Fruit fly (Drosophila melanogaster) whole organism, embryonic: ENCODE measurements around the gene neur.

Experiments
- Atf3 ChIP-seq: fragments of 200-800 bp; sonication (Bioruptor generic); optimal IDR thresholded peaks from 3 replicates; lab custom pipeline; 2016; ENCODE audit warnings: missing biosample characterization, missing genetic modification characterization
- BEAF-32 ChIP-seq: fragments of 200-800 bp; sonication (Bioruptor generic); optimal IDR thresholded peaks from 3 replicates; lab custom pipeline; 2017; ENCODE audit warnings: missing biosample characterization, missing genetic modification characterization, mild to moderate bottlenecking, moderate library complexity, missing genetic modification reagents
- CG10274 ChIP-seq: fragments of 200-800 bp; sonication (Bioruptor generic); optimal IDR thresholded peaks from 3 replicates; lab custom pipeline; 2017; ENCODE audit warnings: missing biosample characterization, mild to moderate bottlenecking, missing genetic modification characterization
- CG10654 ChIP-seq: fragments of 200-800 bp; sonication (Bioruptor generic); optimal IDR thresholded peaks from 2 replicates; lab custom pipeline; 2016; ENCODE audit warnings: missing biosample characterization, missing genetic modification characterization
- CG10959 ChIP-seq: fragments of 200-800 bp; sonication (Bioruptor generic); IDR thresholded peaks from 2 replicates; pipeline ENCODE4 v1.3.6; 2022; ENCODE audit warnings: missing biosample characterization, missing genetic modification characterization
- CG10979 ChIP-seq: fragments of 200-800 bp; sonication (Bioruptor generic); optimal IDR thresholded peaks from 2 replicates; lab custom pipeline; 2018; ENCODE audit warnings: missing biosample characterization, mild to moderate bottlenecking, missing genetic modification characterization, moderate library complexity
- CG12219 ChIP-seq: fragments of 200-800 bp; sonication (Bioruptor generic); optimal IDR thresholded peaks from 3 replicates; lab custom pipeline; 2018; ENCODE audit warnings: missing biosample characterization, mild to moderate bottlenecking, missing genetic modification characterization
- CG15011 ChIP-seq: fragments of 200-800 bp; sonication (Bioruptor generic); optimal IDR thresholded peaks from 3 replicates; lab custom pipeline; 2018; ENCODE audit warnings: missing biosample characterization, mild to moderate bottlenecking, missing genetic modification characterization
- CG15514 ChIP-seq: fragments of 200-800 bp; sonication (Bioruptor generic); optimal IDR thresholded peaks from 3 replicates; lab custom pipeline; 2017; ENCODE audit warnings: missing biosample characterization, missing genetic modification characterization, mild to moderate bottlenecking, moderate library complexity, missing genetic modification reagents
- CG17328 ChIP-seq: fragments of 200-800 bp; sonication (Bioruptor generic); IDR thresholded peaks from 2 replicates; pipeline ENCODE4 v1.3.6; 2022; ENCODE audit warnings: missing biosample characterization, missing genetic modification characterization
- CG17568 ChIP-seq: fragments of 200-800 bp; sonication (Bioruptor generic); optimal IDR thresholded peaks from 2 replicates; lab custom pipeline; 2018; ENCODE audit warnings: missing biosample characterization, mild to moderate bottlenecking, missing genetic modification characterization, moderate library complexity
- CG2116 ChIP-seq: fragments of 200-800 bp; sonication (Bioruptor generic); optimal IDR thresholded peaks from 3 replicates; lab custom pipeline; 2018; ENCODE audit warnings: missing biosample characterization, mild to moderate bottlenecking, missing genetic modification characterization
- CG2712 ChIP-seq: fragments of 200-800 bp; optimal IDR thresholded peaks from 3 replicates; lab custom pipeline; 2019; ENCODE audit warnings: missing biosample characterization, mild to moderate bottlenecking, missing genetic modification characterization, moderate library complexity
- CG34422 ChIP-seq: fragments of 200-800 bp; sonication (Bioruptor generic); IDR thresholded peaks from 3 replicates; pipeline ENCODE4 v1.3.6; 2022; ENCODE audit warnings: missing biosample characterization, missing genetic modification characterization
- CG9727 ChIP-seq: fragments of 200-800 bp; sonication (Bioruptor generic); optimal IDR thresholded peaks from 3 replicates; lab custom pipeline; 2017; ENCODE audit warnings: missing biosample characterization, mild to moderate bottlenecking, missing genetic modification characterization
- CTCF ChIP-seq: fragments of 200-800 bp; sonication (Bioruptor generic); optimal IDR thresholded peaks from 2 replicates; lab custom pipeline; 2017; ENCODE audit warnings: missing biosample characterization, mild to moderate bottlenecking, missing genetic modification characterization, moderate library complexity
- Chrac-16 ChIP-seq: fragments of 200-800 bp; sonication (Bioruptor generic); optimal IDR thresholded peaks from 3 replicates; lab custom pipeline; 2016; ENCODE audit warnings: missing biosample characterization, missing genetic modification characterization
- Deaf1 ChIP-seq: fragments of 200-800 bp; optimal IDR thresholded peaks from 3 replicates; lab custom pipeline; 2019; ENCODE audit warnings: missing biosample characterization, mild to moderate bottlenecking, missing genetic modification characterization, moderate library complexity
- Dip3 ChIP-seq: fragments of 200-800 bp; sonication (Bioruptor generic); optimal IDR thresholded peaks from 3 replicates; lab custom pipeline; 2016; ENCODE audit warnings: missing biosample characterization, missing genetic modification characterization
- E2f2 ChIP-seq: fragments of 200-800 bp; sonication (Bioruptor generic); IDR thresholded peaks from 2 replicates; pipeline ENCODE4 v1.3.6; 2022; ENCODE audit warnings: missing biosample characterization, missing genetic modification characterization
- ERR ChIP-seq: fragments of 200-800 bp; sonication (Bioruptor generic); optimal IDR thresholded peaks from 2 replicates; lab custom pipeline; 2016; ENCODE audit warnings: missing biosample characterization, missing genetic modification characterization
- Ets65A ChIP-seq: fragments of 200-800 bp; sonication (Bioruptor generic); peaks from one replicate; lab custom pipeline; 2016; ENCODE audit warnings: missing biosample characterization, missing genetic modification characterization
- Hmx ChIP-seq: fragments of 200-800 bp; sonication (Bioruptor generic); optimal IDR thresholded peaks from 2 replicates; lab custom pipeline; 2016; ENCODE audit warnings: missing biosample characterization, missing genetic modification characterization
- Lhr ChIP-seq: fragments of 200-800 bp; sonication (Bioruptor generic); optimal IDR thresholded peaks from 3 replicates; lab custom pipeline; 2017; ENCODE audit warnings: mild to moderate bottlenecking, missing biosample characterization, missing genetic modification reagents, missing genetic modification characterization
- Med ChIP-seq: fragments of 200-800 bp; sonication (Bioruptor generic); peaks from one replicate; lab custom pipeline; 2016; ENCODE audit warnings: missing biosample characterization, missing genetic modification characterization, mild to moderate bottlenecking, inconsistent platforms, moderate library complexity
- Oli ChIP-seq: fragments of 200-800 bp; sonication (Bioruptor generic); optimal IDR thresholded peaks from 2 replicates; lab custom pipeline; 2018; ENCODE audit warnings: missing biosample characterization, mild to moderate bottlenecking, missing genetic modification characterization, moderate library complexity
- Ravus ChIP-seq: fragments of 200-800 bp; sonication (Bioruptor generic); IDR thresholded peaks from 2 replicates; pipeline ENCODE4 v1.3.6; 2022; ENCODE audit warnings: missing biosample characterization, missing genetic modification characterization
- Rfx ChIP-seq: fragments of 200-800 bp; sonication (Bioruptor generic); IDR thresholded peaks from 2 replicates; pipeline ENCODE4 v1.3.6; 2022; ENCODE audit warnings: missing biosample characterization, missing genetic modification characterization
- Stat92E ChIP-seq, 3 experiments: fragments of >200 bp in 2 of 3; fragments of 200-800 bp in 1 of 3; sonication (Bioruptor generic) in 1 of 3; optimal IDR thresholded peaks; 2 replicates each; lab custom pipeline; 2017 to 2019; ENCODE audit warnings: missing biosample characterization in 3 of 3, missing genetic modification characterization in 3 of 3, mild to moderate bottlenecking in 1 of 3, moderate library complexity in 1 of 3
- Xrp1 ChIP-seq: fragments of 200-800 bp; sonication (Bioruptor generic); IDR thresholded peaks from 2 replicates; pipeline ENCODE4 v1.3.6; 2022; ENCODE audit warnings: missing biosample characterization, missing genetic modification characterization
- ac ChIP-seq: fragments of 200-800 bp; sonication (Bioruptor generic); optimal IDR thresholded peaks from 3 replicates; lab custom pipeline; 2017; ENCODE audit warnings: missing biosample characterization, mild to moderate bottlenecking, missing genetic modification characterization
- aop ChIP-seq: fragments of 200-800 bp; sonication (Bioruptor generic); IDR thresholded peaks from 2 replicates; pipeline ENCODE4 v1.3.6; 2022; ENCODE audit warnings: missing biosample characterization, missing genetic modification characterization
- ara ChIP-seq: fragments of 200-800 bp; sonication (Bioruptor generic); IDR thresholded peaks from 2 replicates; pipeline ENCODE4 v1.3.6; 2022; ENCODE audit warnings: missing biosample characterization, missing genetic modification characterization
- btn ChIP-seq: fragments of 200-800 bp; sonication (Bioruptor generic); optimal IDR thresholded peaks from 2 replicates; lab custom pipeline; 2016; ENCODE audit warnings: missing biosample characterization, missing genetic modification characterization
- cad ChIP-seq: fragments of >200 bp; optimal IDR thresholded peaks from 2 replicates; lab custom pipeline; 2017; ENCODE audit warnings: missing biosample characterization, missing genetic modification characterization
- gro ChIP-seq: fragments of 200-800 bp; sonication (Bioruptor generic); optimal IDR thresholded peaks from 2 replicates; lab custom pipeline; 2016; ENCODE audit warnings: missing biosample characterization, missing genetic modification characterization
- h ChIP-seq: fragments of >200 bp; optimal IDR thresholded peaks from 2 replicates; lab custom pipeline; 2017
- her ChIP-seq: fragments of 200-800 bp; sonication (Bioruptor generic); optimal IDR thresholded peaks from 2 replicates; lab custom pipeline; 2016; ENCODE audit warnings: missing biosample characterization, missing genetic modification characterization
- hkb ChIP-seq, 2 experiments: fragments of 200-800 bp in 1 of 2; fragments of >200 bp in 1 of 2; sonication (Bioruptor generic) in 1 of 2; IDR thresholded peaks in 1 of 2; optimal IDR thresholded peaks in 1 of 2; 2 replicates each; pipeline versions ENCODE4 v1.3.6 to Lab custom; 2017 to 2022; ENCODE audit warnings: missing biosample characterization in 1 of 2, missing genetic modification characterization in 1 of 2
- hth ChIP-seq: fragments of >200 bp; optimal IDR thresholded peaks from 2 replicates; lab custom pipeline; 2017; ENCODE audit warnings: inconsistent platforms
- jumu ChIP-seq: fragments of 200-800 bp; sonication (Bioruptor generic); optimal IDR thresholded peaks from 3 replicates; lab custom pipeline; 2016; ENCODE audit warnings: missing biosample characterization, missing genetic modification characterization
- kni ChIP-seq: fragments of 200-800 bp; sonication (Bioruptor generic); optimal IDR thresholded peaks from 3 replicates; lab custom pipeline; 2017; ENCODE audit warnings: mild to moderate bottlenecking, missing biosample characterization, missing genetic modification reagents, missing genetic modification characterization
- pho ChIP-seq: fragments of 200-800 bp; sonication (Bioruptor generic); optimal IDR thresholded peaks from 2 replicates; lab custom pipeline; 2016; ENCODE audit warnings: missing biosample characterization, missing genetic modification characterization
- phol ChIP-seq: fragments of 200-800 bp; sonication (Bioruptor generic); optimal IDR thresholded peaks from 3 replicates; lab custom pipeline; 2018; ENCODE audit warnings: missing biosample characterization, mild to moderate bottlenecking, missing genetic modification characterization, moderate library complexity
- pum ChIP-seq: fragments of 200-800 bp; sonication (Bioruptor generic); optimal IDR thresholded peaks from 2 replicates; lab custom pipeline; 2016; ENCODE audit warnings: missing biosample characterization, missing genetic modification characterization
- schlank ChIP-seq: fragments of 200-800 bp; sonication (Bioruptor generic); optimal IDR thresholded peaks from 2 replicates; lab custom pipeline; 2018; ENCODE audit warnings: missing biosample characterization, mild to moderate bottlenecking, missing genetic modification characterization
- sd ChIP-seq: fragments of 200-800 bp; sonication (Bioruptor generic); optimal IDR thresholded peaks from 3 replicates; lab custom pipeline; 2018; ENCODE audit warnings: missing biosample characterization, mild to moderate bottlenecking, missing genetic modification characterization, moderate library complexity
- sens-2 ChIP-seq: fragments of 200-800 bp; sonication (Bioruptor generic); IDR thresholded peaks from 2 replicates; pipeline ENCODE4 v1.3.6; 2022; ENCODE audit warnings: missing biosample characterization, missing genetic modification characterization
- sim ChIP-seq: fragments of 200-800 bp; sonication (Bioruptor generic); IDR thresholded peaks from 2 replicates; pipeline ENCODE4 v1.3.6; 2022; ENCODE audit warnings: missing biosample characterization, missing genetic modification characterization
- stwl ChIP-seq: fragments of 200-800 bp; sonication (Bioruptor generic); optimal IDR thresholded peaks from 3 replicates; lab custom pipeline; 2018; ENCODE audit warnings: missing biosample characterization, mild to moderate bottlenecking, missing genetic modification characterization, moderate library complexity
- tin ChIP-seq: fragments of 200-800 bp; sonication (Bioruptor generic); optimal IDR thresholded peaks from 3 replicates; lab custom pipeline; 2016; ENCODE audit warnings: missing biosample characterization, missing genetic modification characterization
- unpg ChIP-seq: fragments of 200-800 bp; sonication (Bioruptor generic); optimal IDR thresholded peaks from 3 replicates; lab custom pipeline; 2018; ENCODE audit warnings: missing biosample characterization, mild to moderate bottlenecking, missing genetic modification characterization, moderate library complexity
- yki ChIP-seq: fragments of >200 bp; optimal IDR thresholded peaks from 3 replicates; lab custom pipeline; 2018

neur gene

DNA sequence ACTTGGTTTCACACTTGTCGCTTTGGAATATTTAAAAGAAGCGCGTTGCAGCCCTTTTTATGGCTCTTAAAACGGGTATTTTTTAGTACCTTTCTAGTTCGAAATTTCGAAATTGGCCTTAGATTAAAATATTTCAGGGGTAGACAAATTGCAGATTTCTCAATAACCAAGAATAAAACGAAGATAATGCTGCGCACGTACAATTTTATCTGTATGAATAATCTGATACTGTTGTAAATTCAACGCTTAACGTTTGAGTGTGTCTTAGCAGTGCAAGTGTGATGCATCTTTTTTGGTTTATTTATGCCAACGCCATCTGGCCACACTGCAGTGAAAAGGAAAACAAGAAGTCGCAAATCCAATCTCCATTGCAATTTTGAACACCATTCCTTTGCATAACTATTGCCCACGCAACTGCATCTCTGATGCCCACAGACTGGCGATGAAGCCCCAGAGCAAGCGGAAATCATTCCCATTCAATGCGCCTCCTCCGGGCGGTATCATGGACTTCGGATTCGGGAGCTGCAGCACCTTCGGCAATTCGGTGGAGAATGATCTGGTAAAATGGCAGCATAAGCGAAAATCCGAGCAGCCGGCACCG, 11.3 kb upstream of the neur start, which contains the start of gene Nmdmc:
Nmdmc (minus strand) TSS at position 37 of the 601 bp plus-strand sequence.
- peak; percentile 82 for TF ChIP-seq Ets65A
- TF ChIP-seq sens-2 (GFP tag; lab: Robert Waterston, UW): no peak
- no peak for TF ChIP-seq schlank
- no peak for TF ChIP-seq CG15011 (GFP tag; lab: Kevin White, UChicago)
- TF ChIP-seq E2f2: no peak
- no peak for TF ChIP-seq Atf3 (GFP tag; lab: Kevin White, UChicago)
- TF ChIP-seq CG12219: no peak
- TF ChIP-seq ERR (GFP tag; lab: Kevin White, UChicago): no peak
- TF ChIP-seq CG10274: no peak
- no peak for TF ChIP-seq CG10654 (GFP tag; lab: Kevin White, UChicago)
- TF ChIP-seq her: no peak
- TF ChIP-seq Stat92E (GFP tag; optimal IDR thresholded peaks at IDR 0.05; lab: Kevin White, UChicago): no peak
- TF ChIP-seq CTCF (GFP tag; lab: Kevin White, UChicago): peak; percentile 18
- no peak for TF ChIP-seq Dip3
- TF ChIP-seq hkb (optimal IDR thresholded peaks at IDR 0.05; lab: Kevin White, UChicago): peak; percentile 64
- TF ChIP-seq hkb (GFP tag; IDR thresholded peaks at IDR 0.05; lab: Robert Waterston, UW): no peak
- no peak for TF ChIP-seq Hmx (GFP tag; lab: Kevin White, UChicago)
- no peak for TF ChIP-seq yki
- TF ChIP-seq CG17328 (GFP tag; lab: Robert Waterston, UW): no peak
- TF ChIP-seq CG10959 (GFP tag; lab: Robert Waterston, UW): no peak
- TF ChIP-seq CG9727: no peak
- TF ChIP-seq pum (GFP tag; lab: Kevin White, UChicago): no peak
- no peak for TF ChIP-seq hth
- peak; percentile 62 for TF ChIP-seq phol (tag; lab: Kevin White, UChicago)
- peak; percentile 57 for TF ChIP-seq CG2116 (GFP tag; lab: Kevin White, UChicago)
- TF ChIP-seq Deaf1: no peak
- peak; percentile 11 for TF ChIP-seq sd
- TF ChIP-seq unpg (GFP tag; lab: Kevin White, UChicago): no peak
- TF ChIP-seq CG17568 (GFP tag; lab: Kevin White, UChicago): no peak
- TF ChIP-seq BEAF-32 (GFP tag; lab: Kevin White, UChicago): peak; percentile 44
- no peak for TF ChIP-seq Xrp1 (GFP tag; lab: Robert Waterston, UW)
- no peak for TF ChIP-seq aop (GFP tag; lab: Robert Waterston, UW)
- TF ChIP-seq Oli: no peak
- peak; percentile 77 for TF ChIP-seq stwl (tag; lab: Kevin White, UChicago)
- TF ChIP-seq Chrac-16 (GFP tag; lab: Kevin White, UChicago): no peak
- TF ChIP-seq Lhr (GFP tag; lab: Kevin White, UChicago): peak; percentile 60
- TF ChIP-seq CG34422 (GFP tag; lab: Robert Waterston, UW): no peak
- no peak for TF ChIP-seq h (lab: Kevin White, UChicago)
- no peak for TF ChIP-seq cad (GFP tag; lab: Kevin White, UChicago)
- no peak for TF ChIP-seq ac (GFP tag; lab: Kevin White, UChicago)
- no peak for TF ChIP-seq kni (GFP tag; lab: Kevin White, UChicago)
- no peak for TF ChIP-seq sim (GFP tag; lab: Robert Waterston, UW)
- TF ChIP-seq tin (GFP tag; lab: Kevin White, UChicago): no peak
- peak; percentile 69 for TF ChIP-seq CG15514 (GFP tag; lab: Kevin White, UChicago)
- TF ChIP-seq ara (GFP tag; lab: Robert Waterston, UW): no peak
- peak; percentile 16 for TF ChIP-seq gro (GFP tag; lab: Kevin White, UChicago)
- TF ChIP-seq btn (GFP tag; lab: Kevin White, UChicago): no peak
- no peak for TF ChIP-seq Med
- TF ChIP-seq jumu (GFP tag; lab: Kevin White, UChicago): no peak
- TF ChIP-seq CG10979 (tag; lab: Kevin White, UChicago): no peak
- TF ChIP-seq pho (GFP tag; lab: Kevin White, UChicago): no peak
- TF ChIP-seq CG2712 (tag; lab: Kevin White, UChicago): peak; percentile 25
- no peak for TF ChIP-seq Ravus (GFP tag; lab: Robert Waterston, UW)
- no peak for TF ChIP-seq Rfx (GFP tag; lab: Robert Waterston, UW)
